Worm (Caenorhabditis elegans): ENCODE results near the gene ule-5.

The ule-5 gene

ce11 chrX:11882800-11883199 lies at the start of gene ule-5, which contains the start of gene Y62H9A.5:
ule-5 (plus strand) TSS chrX:11883127.
Y62H9A.5 (minus strand) TSS chrX:11882900.
- TF ChIP-seq zag-1 (tag; optimal IDR thresholded peaks at IDR 0.05) (no peak), lin-15B (tag; optimal IDR thresholded peaks at IDR 0.05) (no peak)

- TF ChIP-seq lsy-12 (tag; optimal IDR thresholded peaks at IDR 0.05) = no peak
- no peak for TF ChIP-seq eor-1 (tag; optimal IDR thresholded peaks at IDR 0.05)
- no peak for TF ChIP-seq skn-1 (tag; optimal IDR thresholded peaks at IDR 0.05)
- no peak for TF ChIP-seq R02D3.7 (tag; optimal IDR thresholded peaks at IDR 0.05)
- no peak for TF ChIP-seq egl-5 (tag; optimal IDR thresholded peaks at IDR 0.05)
- no peak for TF ChIP-seq daf-12 (tag; optimal IDR thresholded peaks at IDR 0.05)
- TF ChIP-seq ceh-9 (tag; optimal IDR thresholded peaks at IDR 0.05) = no peak
- no peak for TF ChIP-seq unc-39 (tag; optimal IDR thresholded peaks at IDR 0.05)
- TF ChIP-seq ama-1 (optimal IDR thresholded peaks at IDR 0.05) = no peak
- no peak for TF ChIP-seq lin-15B (tag; optimal IDR thresholded peaks at IDR 0.05)
Measured at ce11 chrX:11837378-11837777, 45.5 kb upstream of the ule-5 start, which contains the start of gene taf-7.1. taf-7.1 (minus strand) TSS chrX:11837478.

- TF ChIP-seq nhr-237 (tag; optimal IDR thresholded peaks at IDR 0.05) (no peak), lin-15B (tag; optimal IDR thresholded peaks at IDR 0.05) (no peak)
Measured at ce11 chrX:11843363-11843762, 39.6 kb upstream of the ule-5 start, which contains the start of gene F54F7.2. F54F7.2 (plus strand) TSS chrX:11843663.

- no peak for TF ChIP-seq unc-62 (GFP tag; optimal IDR thresholded peaks at IDR 0.05)
- no peak for TF ChIP-seq snpc-4 (tag; optimal IDR thresholded peaks at IDR 0.05)
- TF ChIP-seq aly-2 (tag; optimal IDR thresholded peaks at IDR 0.05) = no peak
- no peak for TF ChIP-seq ZK546.5 (tag; optimal IDR thresholded peaks at IDR 0.05)
- TF ChIP-seq fkh-10 (GFP tag; optimal IDR thresholded peaks at IDR 0.05) = no peak
- TF ChIP-seq fos-1 (tag; optimal IDR thresholded peaks at IDR 0.05) = no peak
- no peak for TF ChIP-seq eor-1 (tag; optimal IDR thresholded peaks at IDR 0.05)
- no peak for TF ChIP-seq nhr-237 (tag; optimal IDR thresholded peaks at IDR 0.05)
- no peak for TF ChIP-seq mml-1 (tag; optimal IDR thresholded peaks at IDR 0.05)
- TF ChIP-seq pqm-1 (tag; optimal IDR thresholded peaks at IDR 0.05) = no peak
- no peak for TF ChIP-seq nfya-1 (tag; optimal IDR thresholded peaks at IDR 0.05; ENCODE audit: insufficient read depth)
- no peak for TF ChIP-seq nhr-25 (tag; optimal IDR thresholded peaks at IDR 0.05)
- no peak for TF ChIP-seq lin-39 (tag; optimal IDR thresholded peaks at IDR 0.05)
- no peak for TF ChIP-seq pha-4 (tag; optimal IDR thresholded peaks at IDR 0.05)
- no peak for TF ChIP-seq unc-39 (tag; optimal IDR thresholded peaks at IDR 0.05)
- no peak for TF ChIP-seq skn-1 (tag; optimal IDR thresholded peaks at IDR 0.05)
- no peak for TF ChIP-seq ceh-28 (tag; optimal IDR thresholded peaks at IDR 0.05)
Measured at ce11 chrX:11848618-11849017, 34.3 kb upstream of the ule-5 start, which contains the start of gene F54F7.9. F54F7.9 (minus strand) TSS chrX:11848718.

ce11 chrX:11850082-11850481 lies 32.8 kb upstream of the ule-5 start, which contains the start of gene F54F7.3:
F54F7.3 (minus strand) TSS chrX:11850182.
- TF ChIP-seq nhr-28 (tag; optimal IDR thresholded peaks at IDR 0.05) = no peak
- TF ChIP-seq lin-15B (tag; optimal IDR thresholded peaks at IDR 0.05) = no peak
- TF ChIP-seq zag-1 (tag; optimal IDR thresholded peaks at IDR 0.05) = no peak
- TF ChIP-seq ceh-28 (tag; optimal IDR thresholded peaks at IDR 0.05) = no peak
- no peak for TF ChIP-seq tbx-2 (tag; optimal IDR thresholded peaks at IDR 0.05)
- TF ChIP-seq nhr-23 (tag; optimal IDR thresholded peaks at IDR 0.05) = no peak
- TF ChIP-seq nhr-11 (tag; optimal IDR thresholded peaks at IDR 0.05) = no peak
- no peak for TF ChIP-seq nhr-12 (tag; optimal IDR thresholded peaks at IDR 0.05)
- TF ChIP-seq mml-1 (tag; optimal IDR thresholded peaks at IDR 0.05) = no peak

ce11 chrX:11850572-11850971 lies 32.4 kb upstream of the ule-5 start, which contains the start of gene F54F7.14:
F54F7.14 (plus strand) TSS chrX:11850872.
- TF ChIP-seq ceh-28 (tag; optimal IDR thresholded peaks at IDR 0.05) (no peak), ZK546.5 (tag; optimal IDR thresholded peaks at IDR 0.05) (no peak), aly-2 (tag; optimal IDR thresholded peaks at IDR 0.05) (no peak), nhr-43 (tag; optimal IDR thresholded peaks at IDR 0.05; ENCODE audit: poor library complexity, severe bottlenecking) (no peak), sea-2 (GFP tag; optimal IDR thresholded peaks at IDR 0.05) (no peak), jun-1 (tag; optimal IDR thresholded peaks at IDR 0.05) (no peak), nhr-237 (tag; optimal IDR thresholded peaks at IDR 0.05) (no peak), elt-3 (tag; optimal IDR thresholded peaks at IDR 0.05) (no peak), mml-1 (tag; optimal IDR thresholded peaks at IDR 0.05) (no peak), ama-1 (optimal IDR thresholded peaks at IDR 0.05) (no peak), unc-39 (tag; optimal IDR thresholded peaks at IDR 0.05) (no peak)

Data from whole organism, L3 larva.